Fruit fly (Drosophila melanogaster) whole organism, prepupa: ENCODE measurements around the gene CG43389.

ENCODE experiments used
- Blimp-1 ChIP-seq: fragments of 200-800 bp; sonication (Bioruptor generic); optimal IDR thresholded peaks from 3 replicates; lab custom pipeline; 2017; ENCODE audit warnings: missing biosample characterization, missing genetic modification characterization, mild to moderate bottlenecking, moderate library complexity, missing genetic modification reagents
- CG10669 ChIP-seq: fragments of 200-800 bp; sonication (Bioruptor generic); optimal IDR thresholded peaks from 3 replicates; lab custom pipeline; 2018; ENCODE audit warnings: missing biosample characterization, mild to moderate bottlenecking, missing genetic modification characterization, moderate library complexity
- CG1621 ChIP-seq: fragments of 200-800 bp; sonication (Bioruptor generic); optimal IDR thresholded peaks from 3 replicates; lab custom pipeline; 2018; ENCODE audit warnings: missing biosample characterization, mild to moderate bottlenecking, missing genetic modification characterization
- CG16779 ChIP-seq: fragments of 200-800 bp; sonication (Bioruptor generic); optimal IDR thresholded peaks from 3 replicates; lab custom pipeline; 2017; ENCODE audit warnings: missing biosample characterization, mild to moderate bottlenecking, missing genetic modification characterization
- CG31627 ChIP-seq: fragments of 200-800 bp; sonication (Bioruptor generic); optimal IDR thresholded peaks from 3 replicates; lab custom pipeline; 2016; ENCODE audit warnings: missing biosample characterization, missing genetic modification characterization
- CG32006 ChIP-seq: fragments of 200-800 bp; sonication (Bioruptor generic); optimal IDR thresholded peaks from 3 replicates; lab custom pipeline; 2017; ENCODE audit warnings: missing biosample characterization, mild to moderate bottlenecking, missing genetic modification characterization
- CG3919 ChIP-seq: fragments of 200-800 bp; sonication (Bioruptor generic); optimal IDR thresholded peaks from 3 replicates; lab custom pipeline; 2016; ENCODE audit warnings: missing biosample characterization, missing genetic modification characterization
- CG6163 ChIP-seq: fragments of 200-800 bp; sonication (Bioruptor generic); IDR thresholded peaks from 3 replicates; pipeline ENCODE4 v1.3.6; 2022; ENCODE audit warnings: missing biosample characterization, missing genetic modification characterization
- CG6276 ChIP-seq: fragments of 200-800 bp; sonication (Bioruptor generic); optimal IDR thresholded peaks from 2 replicates; lab custom pipeline; 2017; ENCODE audit warnings: missing biosample characterization, mild to moderate bottlenecking, missing genetic modification characterization
- CG6792 ChIP-seq: fragments of 200-800 bp; sonication (Bioruptor generic); optimal IDR thresholded peaks from 3 replicates; lab custom pipeline; 2016; ENCODE audit warnings: missing biosample characterization, missing genetic modification characterization
- CG6808 ChIP-seq: fragments of 200-800 bp; sonication (Bioruptor generic); optimal IDR thresholded peaks from 3 replicates; lab custom pipeline; 2017; ENCODE audit warnings: missing biosample characterization, missing genetic modification characterization, mild to moderate bottlenecking, moderate library complexity, missing genetic modification reagents
- CG6854 ChIP-seq: fragments of 200-800 bp; sonication (Bioruptor generic); optimal IDR thresholded peaks from 2 replicates; lab custom pipeline; 2017; ENCODE audit warnings: missing biosample characterization, mild to moderate bottlenecking, missing genetic modification characterization
- CG7368 ChIP-seq: fragments of 200-800 bp; sonication (Bioruptor generic); optimal IDR thresholded peaks from 3 replicates; lab custom pipeline; 2016; ENCODE audit warnings: missing biosample characterization, missing genetic modification characterization
- CG8119 ChIP-seq: fragments of 200-800 bp; sonication (Bioruptor generic); IDR thresholded peaks from 3 replicates; pipeline ENCODE4 v1.3.6; 2022; ENCODE audit warnings: missing biosample characterization, missing genetic modification characterization
- CG8319 ChIP-seq: fragments of 200-800 bp; sonication (Bioruptor generic); optimal IDR thresholded peaks from 3 replicates; lab custom pipeline; 2016; ENCODE audit warnings: missing biosample characterization, missing genetic modification characterization
- CG8632 ChIP-seq: fragments of 200-800 bp; sonication (Bioruptor generic); optimal IDR thresholded peaks from 3 replicates; lab custom pipeline; 2016; ENCODE audit warnings: missing biosample characterization, missing genetic modification characterization
- Eip75B ChIP-seq: fragments of 200-800 bp; sonication (Bioruptor generic); optimal IDR thresholded peaks from 3 replicates; lab custom pipeline; 2016; ENCODE audit warnings: missing biosample characterization, missing genetic modification characterization
- Eip78C ChIP-seq: fragments of 200-800 bp; sonication (Bioruptor generic); peaks from one replicate; lab custom pipeline; 2016; ENCODE audit warnings: missing biosample characterization, missing genetic modification characterization
- Eip93F ChIP-seq: fragments of 200-800 bp; sonication (Bioruptor generic); optimal IDR thresholded peaks from 2 replicates; lab custom pipeline; 2016; ENCODE audit warnings: missing biosample characterization, mild to moderate bottlenecking, missing genetic modification characterization
- Gug ChIP-seq: fragments of 200-800 bp; sonication (Bioruptor generic); IDR thresholded peaks from 2 replicates; pipeline ENCODE4 v1.3.6; 2022; ENCODE audit warnings: missing biosample characterization, missing genetic modification characterization
- Hr38 ChIP-seq: sonication (Bioruptor generic); optimal IDR thresholded peaks from 2 replicates; lab custom pipeline; 2016; ENCODE audit warnings: missing biosample characterization, missing genetic modification characterization
- OdsH ChIP-seq: fragments of 200-800 bp; sonication (Bioruptor generic); optimal IDR thresholded peaks from 3 replicates; lab custom pipeline; 2016; ENCODE audit warnings: missing biosample characterization, missing genetic modification characterization
- Smox ChIP-seq: fragments of 200-800 bp; sonication (Bioruptor generic); optimal IDR thresholded peaks from 3 replicates; lab custom pipeline; 2016; ENCODE audit warnings: missing biosample characterization, missing genetic modification characterization
- Sox14 ChIP-seq: fragments of 200-800 bp; sonication (Bioruptor generic); optimal IDR thresholded peaks from 3 replicates; lab custom pipeline; 2016; ENCODE audit warnings: missing biosample characterization, missing genetic modification characterization
- Sox15 ChIP-seq: fragments of 200-800 bp; sonication (Bioruptor generic); optimal IDR thresholded peaks from 3 replicates; lab custom pipeline; 2016; ENCODE audit warnings: missing biosample characterization, missing genetic modification characterization
- achi ChIP-seq: fragments of 200-800 bp; sonication (Bioruptor generic); optimal IDR thresholded peaks from 3 replicates; lab custom pipeline; 2016; ENCODE audit warnings: missing biosample characterization, missing genetic modification characterization
- acj6 ChIP-seq: fragments of 200-800 bp; sonication (Bioruptor generic); optimal IDR thresholded peaks from 3 replicates; lab custom pipeline; 2016; ENCODE audit warnings: missing biosample characterization, missing genetic modification characterization
- cyc ChIP-seq: fragments of 200-800 bp; sonication (Bioruptor generic); optimal IDR thresholded peaks from 3 replicates; lab custom pipeline; 2016; ENCODE audit warnings: missing biosample characterization, missing genetic modification characterization
- dac ChIP-seq: fragments of 200-800 bp; sonication (Bioruptor generic); optimal IDR thresholded peaks from 2 replicates; lab custom pipeline; 2017; ENCODE audit warnings: missing biosample characterization, mild to moderate bottlenecking, missing genetic modification characterization
- dsx ChIP-seq: fragments of 200-800 bp; optimal IDR thresholded peaks from 3 replicates; lab custom pipeline; 2019; ENCODE audit warnings: missing biosample characterization, mild to moderate bottlenecking, missing genetic modification characterization, moderate library complexity; ENCODE audit not compliant: poor library complexity, severe bottlenecking
- esn ChIP-seq: fragments of 200-800 bp; sonication (Bioruptor generic); optimal IDR thresholded peaks from 2 replicates; lab custom pipeline; 2016; ENCODE audit warnings: missing biosample characterization, mild to moderate bottlenecking, missing genetic modification characterization, moderate library complexity
- fd59A ChIP-seq: fragments of 200-800 bp; sonication (Bioruptor generic); optimal IDR thresholded peaks from 2 replicates; lab custom pipeline; 2017; ENCODE audit warnings: missing biosample characterization, mild to moderate bottlenecking, missing genetic modification characterization, missing genetic modification reagents
- fkh ChIP-seq: fragments of 200-800 bp; sonication (Bioruptor generic); optimal IDR thresholded peaks from 3 replicates; lab custom pipeline; 2017; ENCODE audit warnings: missing biosample characterization, mild to moderate bottlenecking, missing genetic modification characterization, moderate library complexity
- lz ChIP-seq: fragments of 200-800 bp; sonication (Bioruptor generic); optimal IDR thresholded peaks from 3 replicates; lab custom pipeline; 2016; ENCODE audit warnings: missing biosample characterization, missing genetic modification characterization
- pdm3 ChIP-seq: fragments of 200-800 bp; sonication (Bioruptor generic); optimal IDR thresholded peaks from 3 replicates; lab custom pipeline; 2016; ENCODE audit warnings: missing biosample characterization, missing genetic modification characterization
- salr ChIP-seq, 2 experiments: fragments of 200-800 bp; sonication (Bioruptor generic); optimal IDR thresholded peaks; 3 replicates each; lab custom pipeline; 2016 to 2018; ENCODE audit warnings: missing biosample characterization in 2 of 2, missing genetic modification characterization in 2 of 2, mild to moderate bottlenecking in 1 of 2
- spab ChIP-seq: fragments of 200-800 bp; sonication (Bioruptor generic); optimal IDR thresholded peaks from 2 replicates; lab custom pipeline; 2017; ENCODE audit warnings: missing biosample characterization, mild to moderate bottlenecking, missing genetic modification characterization, missing genetic modification reagents
- ss ChIP-seq, 2 experiments: fragments of 200-800 bp; sonication (Bioruptor generic); optimal IDR thresholded peaks; 2 replicates in 1 of 2; 3 replicates in 1 of 2; lab custom pipeline; 2017 to 2018; ENCODE audit warnings: mild to moderate bottlenecking in 2 of 2, missing biosample characterization in 2 of 2, missing genetic modification characterization in 2 of 2, moderate library complexity in 1 of 2
- svp ChIP-seq: fragments of 200-800 bp; sonication (Bioruptor generic); peaks from one replicate; lab custom pipeline; 2016; ENCODE audit warnings: missing biosample characterization, missing genetic modification characterization
- topi ChIP-seq: fragments of 200-800 bp; sonication (Bioruptor generic); optimal IDR thresholded peaks from 3 replicates; lab custom pipeline; 2016; ENCODE audit warnings: missing biosample characterization, missing genetic modification characterization
- vri ChIP-seq: fragments of 200-800 bp; sonication (Bioruptor generic); optimal IDR thresholded peaks from 3 replicates; lab custom pipeline; 2016; ENCODE audit warnings: missing biosample characterization, mild to moderate bottlenecking, missing genetic modification characterization

Gene CG43389

DNA sequence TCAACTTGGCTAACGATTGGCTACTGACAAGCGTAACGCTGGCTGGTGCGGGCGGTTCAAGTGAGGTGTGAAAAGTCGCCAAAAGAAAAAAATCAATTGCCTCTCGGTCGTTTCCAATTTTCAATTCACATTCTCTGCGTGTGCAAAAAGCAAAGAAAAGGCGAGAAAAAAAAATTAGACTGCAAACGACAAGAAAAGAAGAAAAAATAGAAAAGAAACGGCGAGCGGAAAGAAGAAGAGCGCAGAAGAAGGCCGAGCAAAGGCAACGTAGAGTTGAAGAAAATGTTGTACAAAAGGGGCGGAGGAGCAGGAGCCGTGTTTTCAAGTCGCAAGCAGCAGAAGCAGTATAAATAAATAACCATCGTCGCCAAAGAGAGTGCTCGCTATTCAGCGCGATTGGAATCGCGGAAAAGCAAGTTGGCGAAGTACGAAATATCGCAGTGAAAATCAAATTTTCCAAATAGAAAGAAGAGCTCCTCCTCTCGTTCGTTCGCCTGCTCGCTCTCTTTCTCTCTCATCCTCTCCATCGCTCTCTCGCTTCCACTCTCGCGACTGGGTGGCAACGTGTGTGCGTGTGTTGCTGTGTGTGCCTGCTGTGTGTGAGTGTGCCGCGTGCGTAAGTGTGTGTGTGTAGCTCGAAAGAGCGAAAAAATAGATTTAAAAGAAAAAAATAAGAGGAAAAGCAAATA is 21.9 kb upstream of the CG43389 start (continued):
- TF ChIP-seq achi (GFP tag; lab: Kevin White, UChicago): no peak
- TF ChIP-seq CG6276 (GFP tag; lab: Kevin White, UChicago): peak; percentile 59

DNA sequence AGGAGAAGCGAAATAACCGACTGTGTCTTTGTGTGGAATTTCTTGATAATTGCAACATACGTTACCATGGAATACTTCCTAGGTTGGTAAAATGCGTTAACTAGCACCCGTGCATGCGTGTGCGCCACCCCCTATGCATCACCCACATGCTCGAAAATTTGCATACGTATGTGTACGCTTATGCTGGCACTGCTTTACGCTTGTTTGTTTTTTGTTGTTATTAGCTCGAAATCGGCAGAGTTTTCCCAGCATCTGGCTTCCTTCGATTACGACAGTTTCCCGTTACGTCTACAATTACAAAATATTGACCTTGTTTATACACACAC is 21.4 kb upstream of the CG43389 start:
- TF ChIP-seq topi (no peak), CG8119 (GFP tag; lab: Robert Waterston, UW) (no peak), dac (GFP tag; lab: Kevin White, UChicago) (no peak), CG8319 (GFP tag; lab: Kevin White, UChicago) (no peak), Eip93F (GFP tag; lab: Kevin White, UChicago) (no peak), CG7368 (GFP tag; lab: Kevin White, UChicago) (no peak), CG6163 (GFP tag; lab: Robert Waterston, UW) (no peak), Eip75B (GFP tag; lab: Kevin White, UChicago) (no peak), CG6792 (no peak), Smox (GFP tag; lab: Kevin White, UChicago) (no peak), ss (GFP tag; optimal IDR thresholded peaks at IDR 0.05; lab: Kevin White, UChicago) (no peak), fkh (no peak), CG1621 (tag; lab: Kevin White, UChicago) (no peak), Eip78C (no peak), Sox15 (GFP tag; lab: Kevin White, UChicago) (no peak), CG16779 (tag; lab: Kevin White, UChicago) (no peak)
- TF ChIP-seq, all 60 proteins: peak for 0

DNA sequence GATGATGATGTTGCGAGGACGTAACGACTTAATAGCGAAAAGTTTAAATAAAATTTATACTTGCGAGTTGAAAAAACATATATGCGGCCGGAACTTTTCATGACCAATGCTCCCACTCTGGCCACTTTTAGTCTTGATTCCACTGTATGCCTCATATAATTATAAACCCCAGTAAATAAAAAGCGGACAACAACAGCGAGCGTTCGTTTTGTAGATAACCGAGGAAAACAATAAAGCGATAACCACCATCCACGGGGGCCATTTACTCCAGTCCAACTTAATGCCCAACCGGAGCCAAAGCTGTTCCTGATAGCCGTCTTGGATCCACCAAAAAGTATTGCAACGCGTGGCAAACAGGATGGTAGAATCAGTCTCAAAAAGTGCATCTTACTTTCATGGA is 11.5 kb upstream of the CG43389 start:
- no peak for TF ChIP-seq CG10669 (GFP tag; lab: Kevin White, UChicago)
- TF ChIP-seq spab: no peak
- no peak for TF ChIP-seq ss (GFP tag; optimal IDR thresholded peaks at IDR 0.05; lab: Kevin White, UChicago)
- no peak for TF ChIP-seq CG3919
- no peak for TF ChIP-seq fkh
- no peak for TF ChIP-seq topi
- no peak for TF ChIP-seq CG6854 (GFP tag; lab: Kevin White, UChicago)
- TF ChIP-seq vri: peak; percentile 23
- TF ChIP-seq CG6163 (GFP tag; lab: Robert Waterston, UW): peak; percentile 50; the same call in 1 of the 3 replicates
- TF ChIP-seq dsx (GFP tag; lab: Kevin White, UChicago): no peak
- TF ChIP-seq Sox15 (GFP tag; lab: Kevin White, UChicago): no peak
- no peak for TF ChIP-seq pdm3
- TF ChIP-seq Eip75B (GFP tag; lab: Kevin White, UChicago): no peak
- no peak for TF ChIP-seq Eip78C

DNA sequence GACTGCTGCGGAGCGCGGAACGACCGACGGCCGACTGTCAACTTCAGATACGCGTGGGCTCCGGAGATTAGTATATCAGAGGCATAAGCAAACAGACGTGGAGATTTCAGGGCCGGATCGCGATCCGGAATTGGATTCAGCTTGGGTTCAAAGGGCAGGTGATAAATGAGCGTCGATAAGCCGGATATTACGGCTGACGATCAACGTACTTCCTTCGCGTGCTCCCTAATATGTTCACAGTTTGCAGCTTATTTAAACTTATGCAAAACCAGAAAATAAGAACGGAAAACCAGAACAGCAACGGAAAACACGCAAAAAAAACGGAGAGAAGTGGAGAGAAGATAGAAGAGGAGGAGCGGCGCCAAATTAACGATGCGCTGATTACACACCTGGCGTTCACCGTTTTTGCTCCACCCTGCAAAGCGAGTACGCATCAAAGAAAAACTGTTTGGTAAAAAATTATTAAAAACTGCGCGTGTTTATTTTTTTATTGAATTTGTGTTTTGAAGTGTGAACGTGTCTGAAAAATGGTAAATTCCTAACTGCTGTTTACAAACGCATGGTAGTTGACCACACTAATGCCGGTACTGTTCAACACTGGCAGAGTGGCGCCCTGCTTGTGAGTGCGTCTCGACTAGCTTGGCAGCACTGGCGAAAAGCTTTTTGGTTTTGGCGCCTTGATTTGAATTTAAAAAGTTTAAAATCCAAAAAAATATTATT is 8.6 kb upstream of the CG43389 start, which contains the start of gene CG17746:
CG17746 (minus strand) TSS at position 546 of the 720 bp plus-strand sequence.
- TF ChIP-seq esn (GFP tag; lab: Kevin White, UChicago) (peak; percentile 0), cyc (GFP tag; lab: Kevin White, UChicago) (peak; percentile 10), CG32006 (GFP tag; lab: Kevin White, UChicago) (no peak), ss (GFP tag; optimal IDR thresholded peaks at IDR 0.05; lab: Kevin White, UChicago) (peak in 1 of 2 experiments; percentile 48), CG6854 (GFP tag; lab: Kevin White, UChicago) (peak; percentile 13), OdsH (no peak), CG8632 (no peak), lz (GFP tag; lab: Kevin White, UChicago) (peak; percentile 38), achi (GFP tag; lab: Kevin White, UChicago) (no peak), CG31627 (peak; percentile 35), CG7368 (GFP tag; lab: Kevin White, UChicago) (no peak), Eip78C (peak; percentile 76), Sox14 (peak; percentile 45), CG6808 (GFP tag; lab: Kevin White, UChicago) (peak; percentile 100), pdm3 (no peak), Eip93F (GFP tag; lab: Kevin White, UChicago) (no peak), Blimp-1 (GFP tag; lab: Kevin White, UChicago) (no peak), Sox15 (GFP tag; lab: Kevin White, UChicago) (no peak), dac (GFP tag; lab: Kevin White, UChicago) (no peak), svp (GFP tag; lab: Kevin White, UChicago) (peak; percentile 93), Gug (GFP tag; lab: Robert Waterston, UW) (0 out of 2 replicates have a peak, but pooled peaks have one; percentile 12), Hr38 (GFP tag; lab: Kevin White, UChicago) (no peak), Eip75B (GFP tag; lab: Kevin White, UChicago) (no peak), acj6 (GFP tag; lab: Kevin White, UChicago) (no peak), salr (GFP tag; optimal IDR thresholded peaks at IDR 0.05; lab: Kevin White, UChicago) (no peak), topi (no peak), fd59A (GFP tag; lab: Kevin White, UChicago) (no peak), fkh (peak; percentile 43)
- TF ChIP-seq, all 60 proteins: peak for 12
